Worm (Caenorhabditis elegans): Measurements from ENCODE around the gene scl-1.

scl-1 gene

ce11 chrIV:13056026-13056425 is at the start of gene scl-1:
Gene scl-1 (plus strand): TSS chrIV:13056326.
- no peak for TF ChIP-seq ztf-4 (tag; optimal IDR thresholded peaks at IDR 0.05)
- TF ChIP-seq ceh-82 (tag; optimal IDR thresholded peaks at IDR 0.05): no peak
- TF ChIP-seq nhr-76 (tag; optimal IDR thresholded peaks at IDR 0.05): no peak
- no peak for TF ChIP-seq elt-1 (tag; optimal IDR thresholded peaks at IDR 0.05)
- TF ChIP-seq ztf-11 (tag; optimal IDR thresholded peaks at IDR 0.05): no peak
- no peak for TF ChIP-seq mml-1 (tag; optimal IDR thresholded peaks at IDR 0.05)
- TF ChIP-seq egl-5 (tag; optimal IDR thresholded peaks at IDR 0.05): no peak
- no peak for TF ChIP-seq zag-1 (tag; optimal IDR thresholded peaks at IDR 0.05)
- TF ChIP-seq nhr-67 (tag; optimal IDR thresholded peaks at IDR 0.05): no peak
- TF ChIP-seq nhr-28 (tag; optimal IDR thresholded peaks at IDR 0.05): no peak
- no peak for TF ChIP-seq mdl-1 (tag; optimal IDR thresholded peaks at IDR 0.05)
- no peak for TF ChIP-seq lin-39 (tag; optimal IDR thresholded peaks at IDR 0.05)
- TF ChIP-seq nhr-77 (tag; optimal IDR thresholded peaks at IDR 0.05): no peak
- no peak for TF ChIP-seq eor-1 (tag; optimal IDR thresholded peaks at IDR 0.05)
- no peak for TF ChIP-seq nfya-1 (tag; optimal IDR thresholded peaks at IDR 0.05; ENCODE audit: insufficient read depth)
- no peak for TF ChIP-seq fkh-10 (GFP tag; optimal IDR thresholded peaks at IDR 0.05)
- TF ChIP-seq unc-62 (GFP tag; optimal IDR thresholded peaks at IDR 0.05): no peak
- no peak for TF ChIP-seq nhr-43 (tag; optimal IDR thresholded peaks at IDR 0.05; ENCODE audit: poor library complexity, severe bottlenecking)

- TF ChIP-seq nhr-11 (tag; optimal IDR thresholded peaks at IDR 0.05) (no peak), pqm-1 (tag; optimal IDR thresholded peaks at IDR 0.05) (peak; percentile 66), hmg-11 (tag; optimal IDR thresholded peaks at IDR 0.05) (no peak), pha-4 (tag; optimal IDR thresholded peaks at IDR 0.05) (no peak), elt-3 (tag; optimal IDR thresholded peaks at IDR 0.05) (no peak), ztf-4 (tag; optimal IDR thresholded peaks at IDR 0.05) (no peak), unc-62 (GFP tag; optimal IDR thresholded peaks at IDR 0.05) (no peak), snpc-4 (tag; optimal IDR thresholded peaks at IDR 0.05) (no peak), skn-1 (tag; optimal IDR thresholded peaks at IDR 0.05) (no peak), elt-2 (tag; optimal IDR thresholded peaks at IDR 0.05) (peak; percentile 77), sea-2 (GFP tag; optimal IDR thresholded peaks at IDR 0.05) (no peak), daf-12 (tag; optimal IDR thresholded peaks at IDR 0.05) (no peak)
Measured at ce11 chrIV:13008405-13009208, 47.5 kb upstream of the scl-1 start, which contains the start of gene mbk-2. Gene mbk-2 (plus strand): TSS chrIV:13009158.

- no peak for TF ChIP-seq mdl-1 (tag; optimal IDR thresholded peaks at IDR 0.05)
- no peak for TF ChIP-seq ama-1 (optimal IDR thresholded peaks at IDR 0.05)
- no peak for TF ChIP-seq elt-2 (tag; optimal IDR thresholded peaks at IDR 0.05)
- no peak for TF ChIP-seq nfya-1 (tag; optimal IDR thresholded peaks at IDR 0.05; ENCODE audit: insufficient read depth)
- TF ChIP-seq nhr-67 (tag; optimal IDR thresholded peaks at IDR 0.05): no peak
- no peak for TF ChIP-seq daf-12 (tag; optimal IDR thresholded peaks at IDR 0.05)
- no peak for TF ChIP-seq ceh-16 (tag; optimal IDR thresholded peaks at IDR 0.05)
- no peak for TF ChIP-seq ZK546.5 (tag; optimal IDR thresholded peaks at IDR 0.05)
- no peak for TF ChIP-seq nhr-43 (tag; optimal IDR thresholded peaks at IDR 0.05; ENCODE audit: poor library complexity, severe bottlenecking)
- no peak for TF ChIP-seq lin-39 (tag; optimal IDR thresholded peaks at IDR 0.05)
- TF ChIP-seq pha-4 (tag; optimal IDR thresholded peaks at IDR 0.05): no peak
- TF ChIP-seq ztf-11 (tag; optimal IDR thresholded peaks at IDR 0.05): no peak
Measured at ce11 chrIV:13009507-13009906, 46.6 kb upstream of the scl-1 start.

DNA sequence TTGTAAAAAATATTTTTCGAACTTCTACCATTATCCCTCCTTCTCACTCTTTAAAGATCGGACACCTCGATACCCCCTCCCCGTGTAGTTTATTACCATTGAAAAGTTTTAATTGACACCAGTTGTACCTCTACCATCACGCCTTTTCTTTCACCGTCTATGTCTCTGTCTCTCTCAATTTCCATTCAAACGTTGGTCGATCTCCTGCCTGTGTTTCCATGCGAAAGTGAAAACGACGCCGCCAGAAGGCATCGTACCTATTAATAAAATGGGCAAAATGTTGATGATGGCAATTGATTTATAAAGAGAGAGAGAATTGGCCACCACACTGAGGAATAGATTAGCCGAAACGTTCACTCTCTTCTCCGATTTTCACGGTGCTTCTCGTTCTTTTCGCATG is 42.9 kb upstream of the scl-1 start:
- TF ChIP-seq egl-5 (tag; optimal IDR thresholded peaks at IDR 0.05) (peak; percentile 62), pha-4 (tag; optimal IDR thresholded peaks at IDR 0.05) (no peak), egl-27 (tag; optimal IDR thresholded peaks at IDR 0.05) (no peak), nhr-25 (tag; optimal IDR thresholded peaks at IDR 0.05) (peak; percentile 59), elt-1 (tag; optimal IDR thresholded peaks at IDR 0.05) (peak; percentile 52)

All from whole organism, L3 larva.